Worm (Caenorhabditis elegans): ENCODE measurements around the gene uev-2.

DNA sequence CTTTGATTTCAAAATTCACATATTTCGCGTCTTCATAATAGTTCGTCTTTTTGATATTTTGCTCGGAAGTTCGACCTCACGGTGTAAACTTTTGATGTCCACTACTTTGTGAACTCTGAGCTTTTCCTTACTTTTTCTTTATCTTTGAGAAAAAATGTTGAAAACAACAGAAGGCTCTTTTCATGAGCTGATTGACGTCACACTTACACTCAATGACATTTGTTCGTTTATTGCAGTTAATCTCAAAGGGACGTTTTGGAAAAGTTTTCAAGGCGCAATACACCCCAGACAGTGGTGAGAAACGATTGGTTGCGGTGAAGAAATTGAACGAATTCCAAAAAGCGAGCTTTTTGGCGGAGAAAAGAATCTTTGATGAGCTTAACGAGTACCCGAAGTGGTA is 46.3 kb downstream of the uev-2 start:
- TF ChIP-seq ama-1 (optimal IDR thresholded peaks at IDR 0.05) (no peak), ttx-3 (tag; optimal IDR thresholded peaks at IDR 0.05) (no peak), fkh-10 (GFP tag; optimal IDR thresholded peaks at IDR 0.05) (no peak), T23F11.4 (GFP tag; optimal IDR thresholded peaks at IDR 0.05) (no peak), ztf-16 (tag; optimal IDR thresholded peaks at IDR 0.05) (no peak), nfya-1 (tag; optimal IDR thresholded peaks at IDR 0.05) (no peak), pqm-1 (tag; optimal IDR thresholded peaks at IDR 0.05) (no peak), che-1 (tag; optimal IDR thresholded peaks at IDR 0.05) (no peak), ceh-34 (tag; optimal IDR thresholded peaks at IDR 0.05) (no peak), sox-2 (GFP tag; IDR thresholded peaks at IDR 0.05) (no peak), fkh-6 (tag; optimal IDR thresholded peaks at IDR 0.05) (no peak), pha-2 (tag; optimal IDR thresholded peaks at IDR 0.05) (no peak)

Data from whole organism, late embryonic.